Fruit fly (Drosophila melanogaster) whole organism, embryonic: ENCODE measurements around the gene TyrRII.

Source experiments
- Adf1 ChIP-seq: fragments of 200-800 bp; sonication (Bioruptor generic); IDR thresholded peaks from 2 replicates; pipeline ENCODE4 v1.3.6; 2022; ENCODE audit warnings: missing biosample characterization, missing genetic modification characterization
- Atf6 ChIP-seq: fragments of 200-800 bp; sonication (Bioruptor generic); IDR thresholded peaks from 2 replicates; pipeline ENCODE4 v1.3.6; 2022; ENCODE audit warnings: missing biosample characterization, missing genetic modification characterization
- CG10431 ChIP-seq: fragments of 200-800 bp; sonication (Bioruptor generic); optimal IDR thresholded peaks from 3 replicates; lab custom pipeline; 2018; ENCODE audit warnings: missing biosample characterization, mild to moderate bottlenecking, missing genetic modification characterization
- CG10462 ChIP-seq: fragments of 200-800 bp; sonication (Bioruptor generic); optimal IDR thresholded peaks from 2 replicates; lab custom pipeline; 2016; ENCODE audit warnings: missing biosample characterization, missing genetic modification characterization
- CG12769 ChIP-seq: fragments of 200-800 bp; sonication (Bioruptor generic); optimal IDR thresholded peaks from 2 replicates; lab custom pipeline; 2019; ENCODE audit warnings: missing biosample characterization, mild to moderate bottlenecking, missing genetic modification characterization, moderate library complexity
- CG13894 ChIP-seq: fragments of 200-800 bp; sonication (Bioruptor generic); optimal IDR thresholded peaks from 3 replicates; lab custom pipeline; 2018; ENCODE audit warnings: missing biosample characterization, mild to moderate bottlenecking, missing genetic modification characterization, moderate library complexity
- CG15601 ChIP-seq: fragments of 200-800 bp; sonication (Bioruptor generic); optimal IDR thresholded peaks from 3 replicates; lab custom pipeline; 2019; ENCODE audit warnings: missing biosample characterization, mild to moderate bottlenecking, missing genetic modification characterization, moderate library complexity
- CG17385 ChIP-seq: fragments of 200-800 bp; sonication (Bioruptor generic); optimal IDR thresholded peaks from 3 replicates; lab custom pipeline; 2018; ENCODE audit warnings: missing biosample characterization, mild to moderate bottlenecking, missing genetic modification characterization
- CG18764 ChIP-seq: fragments of 200-800 bp; sonication (Bioruptor generic); optimal IDR thresholded peaks from 3 replicates; lab custom pipeline; 2016; ENCODE audit warnings: missing biosample characterization, missing genetic modification characterization
- CG3065 ChIP-seq: fragments of 200-800 bp; sonication (Bioruptor generic); optimal IDR thresholded peaks from 2 replicates; lab custom pipeline; 2016; ENCODE audit warnings: missing biosample characterization, missing genetic modification characterization
- CG31388 ChIP-seq: fragments of 200-800 bp; sonication (Bioruptor generic); optimal IDR thresholded peaks from 2 replicates; lab custom pipeline; 2016; ENCODE audit warnings: missing biosample characterization, missing genetic modification characterization
- CG32532 ChIP-seq: fragments of 200-800 bp; sonication (Bioruptor generic); IDR thresholded peaks from 2 replicates; pipeline ENCODE4 v1.3.6; 2022; ENCODE audit warnings: missing biosample characterization, missing genetic modification characterization
- CG4328 ChIP-seq: fragments of 200-800 bp; sonication (Bioruptor generic); optimal IDR thresholded peaks from 3 replicates; lab custom pipeline; 2017; ENCODE audit warnings: missing biosample characterization, missing genetic modification reagents, missing genetic modification characterization
- CG4360 ChIP-seq: fragments of 200-800 bp; sonication (Bioruptor generic); IDR thresholded peaks from 2 replicates; pipeline ENCODE4 v1.3.6; 2022; ENCODE audit warnings: missing biosample characterization, missing genetic modification characterization
- CG4424 ChIP-seq: fragments of 200-800 bp; sonication (Bioruptor generic); optimal IDR thresholded peaks from 3 replicates; lab custom pipeline; 2016; ENCODE audit warnings: missing biosample characterization, missing genetic modification characterization
- CG5953 ChIP-seq: fragments of 200-800 bp; sonication (Bioruptor generic); IDR thresholded peaks from 2 replicates; pipeline ENCODE4 v1.3.6; 2022; ENCODE audit warnings: missing biosample characterization, missing genetic modification characterization
- CG7839 ChIP-seq: fragments of 200-800 bp; sonication (Bioruptor generic); optimal IDR thresholded peaks from 3 replicates; lab custom pipeline; 2018; ENCODE audit warnings: missing biosample characterization, mild to moderate bottlenecking, missing genetic modification characterization, moderate library complexity
- CG9727 ChIP-seq: fragments of 200-800 bp; sonication (Bioruptor generic); optimal IDR thresholded peaks from 3 replicates; lab custom pipeline; 2017; ENCODE audit warnings: missing biosample characterization, mild to moderate bottlenecking, missing genetic modification characterization
- CG9817 ChIP-seq: fragments of 200-800 bp; sonication (Bioruptor generic); optimal IDR thresholded peaks from 2 replicates; lab custom pipeline; 2018; ENCODE audit warnings: missing biosample characterization, mild to moderate bottlenecking, missing genetic modification characterization, moderate library complexity
- D19A ChIP-seq: fragments of 200-800 bp; optimal IDR thresholded peaks from 3 replicates; lab custom pipeline; 2019; ENCODE audit warnings: missing biosample characterization, mild to moderate bottlenecking, missing genetic modification characterization, moderate library complexity
- Deaf1 ChIP-seq: fragments of 200-800 bp; optimal IDR thresholded peaks from 3 replicates; lab custom pipeline; 2019; ENCODE audit warnings: missing biosample characterization, mild to moderate bottlenecking, missing genetic modification characterization, moderate library complexity
- Gsc ChIP-seq: fragments of 200-800 bp; sonication (Bioruptor generic); IDR thresholded peaks from 2 replicates; pipeline ENCODE4 v1.3.6; 2022; ENCODE audit warnings: missing biosample characterization, missing genetic modification characterization
- Jarid2 ChIP-seq: fragments of 200-800 bp; sonication (Bioruptor generic); optimal IDR thresholded peaks from 3 replicates; lab custom pipeline; 2017; ENCODE audit warnings: mild to moderate bottlenecking, missing biosample characterization, missing genetic modification reagents, missing genetic modification characterization
- Med ChIP-seq: fragments of 200-800 bp; sonication (Bioruptor generic); peaks from one replicate; lab custom pipeline; 2016; ENCODE audit warnings: missing biosample characterization, missing genetic modification characterization, mild to moderate bottlenecking, inconsistent platforms, moderate library complexity
- Ravus ChIP-seq: fragments of 200-800 bp; sonication (Bioruptor generic); IDR thresholded peaks from 2 replicates; pipeline ENCODE4 v1.3.6; 2022; ENCODE audit warnings: missing biosample characterization, missing genetic modification characterization
- Stat92E ChIP-seq, 3 experiments: fragments of >200 bp in 2 of 3; fragments of 200-800 bp in 1 of 3; sonication (Bioruptor generic) in 1 of 3; optimal IDR thresholded peaks; 2 replicates each; lab custom pipeline; 2017 to 2019; ENCODE audit warnings: missing biosample characterization in 3 of 3, missing genetic modification characterization in 3 of 3, mild to moderate bottlenecking in 1 of 3, moderate library complexity in 1 of 3
- Usf ChIP-seq: fragments of 200-800 bp; sonication (Bioruptor generic); optimal IDR thresholded peaks from 2 replicates; lab custom pipeline; 2017; ENCODE audit warnings: missing genotype, missing biosample characterization, missing genetic modification characterization
- al ChIP-seq: fragments of 200-800 bp; sonication (Bioruptor generic); IDR thresholded peaks from 2 replicates; pipeline ENCODE4 v1.3.6; 2022; ENCODE audit warnings: missing biosample characterization, missing genetic modification characterization
- cg ChIP-seq: fragments of 200-800 bp; sonication (Bioruptor generic); optimal IDR thresholded peaks from 3 replicates; lab custom pipeline; 2019; ENCODE audit warnings: missing biosample characterization, mild to moderate bottlenecking, missing genetic modification characterization, moderate library complexity
- ci ChIP-seq: fragments of 200-800 bp; sonication (Bioruptor generic); IDR thresholded peaks from 3 replicates; pipeline ENCODE4 v1.3.6; 2022; ENCODE audit warnings: missing biosample characterization, missing genetic modification characterization
- crol ChIP-seq: fragments of 200-800 bp; sonication (Bioruptor generic); IDR thresholded peaks from 2 replicates; pipeline ENCODE4 v1.3.6; 2022; ENCODE audit warnings: missing biosample characterization, missing genetic modification characterization
- dpn ChIP-seq, 2 experiments: fragments of 200-800 bp; sonication (Bioruptor generic); optimal IDR thresholded peaks; 3 replicates each; lab custom pipeline; 2016; ENCODE audit warnings: missing biosample characterization in 2 of 2, missing genetic modification characterization in 2 of 2
- ewg ChIP-seq: fragments of 200-800 bp; sonication (Bioruptor generic); optimal IDR thresholded peaks from 3 replicates; lab custom pipeline; 2017; ENCODE audit warnings: mild to moderate bottlenecking, missing biosample characterization, missing genetic modification reagents, missing genetic modification characterization
- exex ChIP-seq: fragments of 200-800 bp; sonication (Bioruptor generic); optimal IDR thresholded peaks from 4 replicates; lab custom pipeline; 2018; ENCODE audit warnings: missing biosample characterization, mild to moderate bottlenecking, missing genetic modification characterization, moderate library complexity
- ftz-f1 ChIP-seq: fragments of 200-800 bp; sonication (Bioruptor generic); optimal IDR thresholded peaks from 2 replicates; lab custom pipeline; 2016; ENCODE audit warnings: missing biosample characterization, missing genetic modification characterization
- h ChIP-seq: fragments of >200 bp; optimal IDR thresholded peaks from 2 replicates; lab custom pipeline; 2017
- lbe ChIP-seq: fragments of 200-800 bp; sonication (Bioruptor generic); optimal IDR thresholded peaks from 2 replicates; lab custom pipeline; 2016; ENCODE audit warnings: missing biosample characterization, mild to moderate bottlenecking, missing genetic modification characterization
- nom ChIP-seq: fragments of 200-800 bp; sonication (Bioruptor generic); optimal IDR thresholded peaks from 2 replicates; lab custom pipeline; 2017; ENCODE audit warnings: missing biosample characterization, missing genetic modification characterization, mild to moderate bottlenecking, moderate library complexity, missing genetic modification reagents
- oc ChIP-seq: fragments of 200-800 bp; sonication (Bioruptor generic); optimal IDR thresholded peaks from 2 replicates; lab custom pipeline; 2018; ENCODE audit warnings: missing biosample characterization, mild to moderate bottlenecking, missing genetic modification characterization, moderate library complexity
- pros ChIP-seq: fragments of 200-800 bp; sonication (Bioruptor generic); optimal IDR thresholded peaks from 3 replicates; lab custom pipeline; 2019; ENCODE audit warnings: missing biosample characterization, mild to moderate bottlenecking, missing genetic modification characterization, moderate library complexity
- repo ChIP-seq: fragments of 200-800 bp; sonication (Bioruptor generic); optimal IDR thresholded peaks from 2 replicates; lab custom pipeline; 2016; ENCODE audit warnings: missing biosample characterization, missing genetic modification characterization
- sens ChIP-seq: fragments of 200-800 bp; sonication (Bioruptor generic); peaks from one replicate; lab custom pipeline; 2016; ENCODE audit warnings: missing biosample characterization, missing genetic modification characterization
- slou ChIP-seq: fragments of 200-800 bp; sonication (Bioruptor generic); optimal IDR thresholded peaks from 3 replicates; lab custom pipeline; 2016; ENCODE audit warnings: missing biosample characterization, missing genetic modification characterization
- twi ChIP-seq: fragments of 200-800 bp; optimal IDR thresholded peaks from 2 replicates; lab custom pipeline; 2019; ENCODE audit warnings: missing biosample characterization, mild to moderate bottlenecking, missing genetic modification characterization, moderate library complexity
- vfl ChIP-seq: fragments of 200-800 bp; sonication (Bioruptor generic); optimal IDR thresholded peaks from 2 replicates; lab custom pipeline; 2016; ENCODE audit warnings: missing biosample characterization, missing genetic modification characterization
- vnd ChIP-seq: fragments of 200-800 bp; sonication (Bioruptor generic); IDR thresholded peaks from 3 replicates; pipeline ENCODE4 v1.3.6; 2022; ENCODE audit warnings: missing biosample characterization, missing genetic modification characterization; ENCODE audit not compliant: partially characterized antibody
- zf30C ChIP-seq: fragments of 200-800 bp; sonication (Bioruptor generic); optimal IDR thresholded peaks from 3 replicates; lab custom pipeline; 2018; ENCODE audit warnings: missing biosample characterization, mild to moderate bottlenecking, missing genetic modification characterization

The TyrRII gene

dm6 chr3R:17704538-17704854 is 31.9 kb upstream of the TyrRII start:
- TF ChIP-seq CG15601 (no peak), vnd (no peak), zf30C (GFP tag; lab: Kevin White, UChicago) (peak; percentile 48), CG10462 (GFP tag; lab: Kevin White, UChicago) (no peak), dpn (GFP tag; optimal IDR thresholded peaks at IDR 0.05; lab: Kevin White, UChicago) (no peak), CG3065 (no peak), repo (GFP tag; lab: Kevin White, UChicago) (no peak), crol (peak; percentile 73; the same call in 1 of the 2 replicates), Adf1 (peak; percentile 3; the same call in 1 of the 2 replicates), CG31388 (no peak), D19A (tag; lab: Kevin White, UChicago) (no peak), CG9817 (tag; lab: Kevin White, UChicago) (no peak)

DNA sequence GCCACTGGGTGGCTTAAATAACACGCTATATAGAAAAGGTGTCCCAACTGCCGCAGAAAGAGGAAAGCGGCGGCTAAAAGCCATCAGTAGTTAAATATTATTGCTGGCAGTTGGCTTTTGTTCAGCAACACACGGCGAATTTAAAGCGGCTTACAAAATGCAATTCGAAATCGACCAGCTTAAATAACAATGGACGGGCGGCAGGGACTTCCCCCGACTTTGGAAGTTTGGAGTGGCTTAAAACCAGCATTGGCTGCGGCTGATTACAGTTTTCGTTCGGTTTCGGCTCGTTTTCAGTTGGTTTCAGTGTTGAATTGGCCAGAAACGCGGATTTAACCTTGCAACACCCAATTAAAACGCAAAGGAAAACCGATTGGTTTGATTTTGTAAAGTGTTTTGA is 31.3 kb upstream of the TyrRII start:
- TF ChIP-seq CG18764 (GFP tag; lab: Kevin White, UChicago) (no peak), oc (tag; lab: Kevin White, UChicago) (peak; percentile 85)

- TF ChIP-seq pros (GFP tag; lab: Kevin White, UChicago) (peak; percentile 26), CG7839 (no peak), ewg (GFP tag; lab: Kevin White, UChicago) (no peak), vfl (GFP tag; lab: Kevin White, UChicago) (no peak), Jarid2 (GFP tag; lab: Kevin White, UChicago) (no peak), Gsc (no peak), Stat92E (GFP tag; optimal IDR thresholded peaks at IDR 0.05; lab: Kevin White, UChicago) (peak in 1 of 3 experiments; percentile 32), cg (GFP tag; lab: Kevin White, UChicago) (peak; percentile 60), ftz-f1 (GFP tag; lab: Kevin White, UChicago) (peak; percentile 62), lbe (GFP tag; lab: Kevin White, UChicago) (peak; percentile 9), slou (GFP tag; lab: Kevin White, UChicago) (no peak), Med (GFP tag; lab: Kevin White, UChicago) (peak; percentile 74), CG5953 (GFP tag; lab: Robert Waterston, UW) (peak; percentile 9; the same call in 1 of the 2 replicates), Adf1 (no peak), al (no peak), CG32532 (0 out of 2 replicates have a peak, but pooled peaks have one; percentile 21), CG9727 (GFP tag; lab: Kevin White, UChicago) (no peak), CG12769 (tag; lab: Kevin White, UChicago) (peak; percentile 84), CG13894 (no peak), CG4328 (GFP tag; lab: Kevin White, UChicago) (no peak), Deaf1 (tag; lab: Kevin White, UChicago) (peak; percentile 34), CG4424 (GFP tag; lab: Kevin White, UChicago) (no peak), h (lab: Kevin White, UChicago) (no peak), Atf6 (GFP tag; lab: Robert Waterston, UW) (no peak), CG10431 (peak; percentile 50), ci (GFP tag; lab: Robert Waterston, UW) (no peak), exex (peak; percentile 24), nom (GFP tag; lab: Kevin White, UChicago) (peak; percentile 40), CG4360 (peak; percentile 38; the same call in 1 of the 2 replicates), Ravus (GFP tag; lab: Robert Waterston, UW) (no peak), crol (peak; percentile 86), twi (tag; lab: Kevin White, UChicago) (peak; percentile 55), CG17385 (GFP tag; lab: Kevin White, UChicago) (peak; percentile 37), sens (peak; percentile 58), Usf (GFP tag; lab: Kevin White, UChicago) (no peak)
Observed at dm6 chr3R:17705899-17706831, 30.2 kb upstream of the TyrRII start.
